Fruit fly (Drosophila melanogaster): ENCODE results near the gene S.

DNA sequence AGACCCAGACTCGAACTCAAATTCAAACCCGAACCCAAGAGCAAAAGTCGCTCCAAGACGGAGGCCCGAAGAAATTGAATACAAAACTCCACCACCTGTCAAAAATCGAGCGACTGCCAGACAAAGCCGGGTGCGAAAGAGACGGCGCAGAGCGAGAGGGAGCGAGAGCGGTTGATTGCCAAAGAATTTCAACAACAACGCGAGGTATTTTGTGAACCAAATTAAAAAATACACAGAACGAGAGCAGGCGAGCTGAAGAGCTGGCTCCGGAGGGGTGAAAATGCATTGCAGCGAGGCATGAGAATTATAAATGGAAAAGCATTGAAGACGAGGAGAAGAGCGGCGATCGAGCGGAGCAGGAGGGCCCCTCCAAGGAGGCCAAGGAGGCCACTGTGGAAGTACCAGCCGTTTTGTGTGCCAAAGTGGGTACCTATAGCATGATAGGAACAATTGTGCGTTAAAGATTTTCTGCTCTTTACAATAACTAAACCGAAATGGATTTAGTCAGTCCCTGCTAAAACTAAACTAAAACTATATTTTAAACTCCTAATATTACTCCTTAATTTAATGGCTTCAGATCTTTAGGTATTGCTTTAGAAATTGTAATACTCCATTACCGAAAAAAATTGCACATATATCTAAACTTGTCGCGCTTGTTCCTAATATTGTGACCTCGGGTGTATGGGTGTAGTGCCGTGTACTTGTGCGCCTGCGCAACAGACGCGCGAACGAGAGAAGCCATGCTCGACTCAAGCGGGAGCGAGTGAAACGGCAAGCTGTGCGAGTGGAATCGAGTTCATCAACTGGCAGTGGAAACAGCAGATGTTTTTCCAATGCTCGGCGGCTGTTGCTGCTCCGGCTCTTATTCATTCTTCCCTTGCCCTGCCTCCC is 14.9 kb downstream of the S start:
- TF ChIP-seq CG8478 (optimal IDR thresholded peaks at IDR 0.05) (no peak), CTCF (optimal IDR thresholded peaks at IDR 0.05) (no peak)
